Worm (Caenorhabditis elegans) whole organism, L1 larva: ENCODE measurements around the gene cut-2.

Experiments used
- C34B4.2 ChIP-seq: sonication (generic microtip); optimal IDR thresholded peaks from 2 replicates; lab custom pipeline; 2017; ENCODE audit warnings: mild to moderate bottlenecking, missing genetic modification characterization, missing compliant biosample characterization
- Y116A8C.19 ChIP-seq: sonication (generic microtip); optimal IDR thresholded peaks from 2 replicates; lab custom pipeline; 2016; ENCODE audit warnings: missing compliant biosample characterization, missing genetic modification characterization, borderline replicate concordance
- aly-2 ChIP-seq: fragments of 150-350 bp; optimal IDR thresholded peaks from 2 replicates; lab custom pipeline; 2014; ENCODE audit warnings: missing biosample characterization, missing genetic modification characterization
- ama-1 ChIP-seq: fragments of 150-350 bp; optimal IDR thresholded peaks from 2 replicates; lab custom pipeline; 2014
- ceh-90 ChIP-seq: sonication (generic microtip); optimal IDR thresholded peaks from 2 replicates; lab custom pipeline; 2016; ENCODE audit warnings: missing genetic modification characterization, missing compliant biosample characterization
- egl-13 ChIP-seq: sonication (generic microtip); optimal IDR thresholded peaks from 2 replicates; lab custom pipeline; 2016; ENCODE audit warnings: missing genotype, missing genetic modification reagents, missing genetic modification characterization, missing compliant biosample characterization
- fkh-10 ChIP-seq: sonication (generic microtip); optimal IDR thresholded peaks from 2 replicates; lab custom pipeline; 2017; ENCODE audit warnings: missing biosample characterization, missing genetic modification reagents, missing genetic modification characterization
- jun-1 ChIP-seq: fragments of 150-350 bp; optimal IDR thresholded peaks from 2 replicates; lab custom pipeline; 2014; ENCODE audit warnings: missing biosample characterization, missing genetic modification reagents, missing genetic modification characterization
- lin-35 ChIP-seq, 2 experiments: fragments of 150-350 bp; optimal IDR thresholded peaks; 2 replicates each; lab custom pipeline; 2014; ENCODE audit warnings: missing biosample characterization in 2 of 2, missing genetic modification characterization in 2 of 2, missing genetic modification reagents in 2 of 2
- lsy-2 ChIP-seq, 2 experiments: fragments of 150-350 bp; optimal IDR thresholded peaks; 2 replicates each; lab custom pipeline; 2014; ENCODE audit warnings: missing biosample characterization in 2 of 2, missing genetic modification characterization in 2 of 2
- skn-1 ChIP-seq: fragments of 150-350 bp; optimal IDR thresholded peaks from 2 replicates; lab custom pipeline; 2014; ENCODE audit warnings: missing biosample characterization, missing genetic modification characterization
- snpc-4 ChIP-seq: fragments of 150-350 bp; optimal IDR thresholded peaks from 2 replicates; lab custom pipeline; 2014; ENCODE audit warnings: missing biosample characterization, missing genetic modification characterization
- tbx-2 ChIP-seq: sonication (generic microtip); optimal IDR thresholded peaks from 2 replicates; lab custom pipeline; 2016; ENCODE audit warnings: missing genetic modification characterization, missing compliant biosample characterization
- xbp-1 ChIP-seq: sonication (generic microtip); optimal IDR thresholded peaks from 2 replicates; lab custom pipeline; 2016; ENCODE audit warnings: missing genetic modification characterization, missing compliant biosample characterization

DNA sequence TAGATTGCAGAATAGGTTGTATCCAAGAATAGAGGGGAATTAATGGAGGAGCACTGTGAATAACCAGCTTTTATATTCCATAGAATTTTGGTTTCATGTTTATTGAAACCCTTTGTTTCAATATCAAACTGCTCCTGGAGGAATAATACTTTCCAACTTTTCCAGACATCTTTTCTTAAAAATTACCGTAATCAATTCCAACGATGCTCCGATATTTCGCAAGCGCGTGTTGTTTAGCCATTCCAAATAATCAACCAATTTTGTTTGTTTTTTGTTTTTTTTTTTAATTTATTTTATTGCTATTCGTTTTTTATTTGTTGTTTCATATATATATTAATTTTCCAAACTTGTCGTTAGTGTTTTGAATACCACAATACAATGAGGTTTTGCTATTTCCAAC, 8.7 kb upstream of the cut-2 start, which contains the start of gene cutl-1:
- TF ChIP-seq jun-1 (tag; lab: Kevin White, UChicago) (no peak), lin-35 (GFP tag; optimal IDR thresholded peaks at IDR 0.05; lab: Kevin White, UChicago) (no peak), ceh-90 (tag; lab: Kevin White, UChicago) (no peak), skn-1 (tag; lab: Kevin White, UChicago) (no peak), ama-1 (lab: Kevin White, UChicago) (no peak), tbx-2 (tag; lab: Kevin White, UChicago) (no peak), xbp-1 (tag; lab: Kevin White, UChicago) (no peak), Y116A8C.19 (no peak), lsy-2 (tag; optimal IDR thresholded peaks at IDR 0.05; lab: Kevin White, UChicago) (peak in 1 of 2 experiments; percentile 55), snpc-4 (tag; lab: Kevin White, UChicago) (no peak), aly-2 (no peak), egl-13 (no peak), C34B4.2 (tag; lab: Kevin White, UChicago) (no peak), fkh-10 (no peak)
